Fruit fly (Drosophila melanogaster): ENCODE results near the gene Acat1.

Gene Acat1

dm6 chrX:7909069-7909389 is 20.4 kb upstream of the Acat1 start:
- no peak for TF ChIP-seq CTCF (optimal IDR thresholded peaks at IDR 0.05)
- TF ChIP-seq CG8478 (optimal IDR thresholded peaks at IDR 0.05) = no peak

- TF ChIP-seq CTCF (optimal IDR thresholded peaks at IDR 0.05) (no peak), CG8478 (optimal IDR thresholded peaks at IDR 0.05) (no peak)
Observed at dm6 chrX:7908239-7909068, 19.9 kb upstream of the Acat1 start, which contains the start of the genes dpr14 and spidey. Gene dpr14 (minus strand): TSS chrX:7908286. Gene spidey (plus strand): TSS chrX:7908931.

dm6 chrX:7901153-7902038 is 12.8 kb upstream of the Acat1 start, which contains the start of the genes RpS6 and bys:
Gene RpS6 (minus strand): TSS chrX:7901331.
Gene bys (plus strand): TSS chrX:7901880.
- no peak for TF ChIP-seq CG8478 (optimal IDR thresholded peaks at IDR 0.05)
- TF ChIP-seq CTCF (optimal IDR thresholded peaks at IDR 0.05) = peak in 1 of 2 experiments; percentile 2

- TF ChIP-seq CTCF (optimal IDR thresholded peaks at IDR 0.05) = no peak
- no peak for TF ChIP-seq CG8478 (optimal IDR thresholded peaks at IDR 0.05)
Observed at dm6 chrX:7900659-7901058, 12.1 kb upstream of the Acat1 start.

- no peak for TF ChIP-seq CTCF (optimal IDR thresholded peaks at IDR 0.05)
- no peak for TF ChIP-seq CG8478 (optimal IDR thresholded peaks at IDR 0.05)
Observed at dm6 chrX:7893411-7894122, 5.0 kb upstream of the Acat1 start, which contains the start of the genes CG45089, ND-MNLL and p115. Gene CG45089 (minus strand): TSS chrX:7893798. Gene ND-MNLL (minus strand): TSS chrX:7893798. Gene p115 (plus strand): TSS chrX:7894031.

dm6 chrX:7892539-7892899 is 3.9 kb upstream of the Acat1 start:
- no peak for TF ChIP-seq CTCF (optimal IDR thresholded peaks at IDR 0.05)
- no peak for TF ChIP-seq CG8478 (optimal IDR thresholded peaks at IDR 0.05)

- TF ChIP-seq CTCF (optimal IDR thresholded peaks at IDR 0.05) (no peak), CG8478 (optimal IDR thresholded peaks at IDR 0.05) (no peak)
Observed at dm6 chrX:7891596-7892538, 3.3 kb upstream of the Acat1 start, which contains the start of gene Nek2. Gene Nek2 (minus strand): TSS chrX:7891646.

dm6 chrX:7884360-7884759 is 4.2 kb downstream of the Acat1 start, which contains the start of gene Ir7g:
Gene Ir7g (plus strand): TSS chrX:7884660.
- TF ChIP-seq CG8478 (optimal IDR thresholded peaks at IDR 0.05) (no peak), CTCF (optimal IDR thresholded peaks at IDR 0.05) (no peak)

dm6 chrX:7883926-7884325 is 4.7 kb downstream of the Acat1 start, which contains the start of gene Ir7f:
Gene Ir7f (minus strand): TSS chrX:7884026.
- TF ChIP-seq CTCF (optimal IDR thresholded peaks at IDR 0.05) = no peak
- no peak for TF ChIP-seq CG8478 (optimal IDR thresholded peaks at IDR 0.05)

- TF ChIP-seq CG8478 (optimal IDR thresholded peaks at IDR 0.05) = no peak
- no peak for TF ChIP-seq CTCF (optimal IDR thresholded peaks at IDR 0.05)
Observed at dm6 chrX:7881579-7881978, 7.0 kb downstream of the Acat1 start, which contains the start of gene Ir7e. Gene Ir7e (minus strand): TSS chrX:7881679.

- TF ChIP-seq CG8478 (optimal IDR thresholded peaks at IDR 0.05) = no peak
- TF ChIP-seq CTCF (optimal IDR thresholded peaks at IDR 0.05) = no peak
Observed at dm6 chrX:7878736-7879135, 9.8 kb downstream of the Acat1 start, which contains the start of gene Ir7d. Gene Ir7d (minus strand): TSS chrX:7878836.

- no peak for TF ChIP-seq CG8478 (optimal IDR thresholded peaks at IDR 0.05)
- TF ChIP-seq CTCF (optimal IDR thresholded peaks at IDR 0.05) = no peak
Observed at dm6 chrX:7874094-7874493, 14.5 kb downstream of the Acat1 start, which contains the start of gene Ir7c. Gene Ir7c (plus strand): TSS chrX:7874394.

dm6 chrX:7873172-7873930 is 15.2 kb downstream of the Acat1 start, which contains the start of gene dec:
Gene dec (minus strand): TSS chrX:7873222.
- TF ChIP-seq CG8478 (optimal IDR thresholded peaks at IDR 0.05) (no peak), CTCF (optimal IDR thresholded peaks at IDR 0.05) (no peak)

All from S2 (cell line).